Fruit fly (Drosophila melanogaster): Measurements from ENCODE around the gene CG11333.

Gene CG11333

DNA sequence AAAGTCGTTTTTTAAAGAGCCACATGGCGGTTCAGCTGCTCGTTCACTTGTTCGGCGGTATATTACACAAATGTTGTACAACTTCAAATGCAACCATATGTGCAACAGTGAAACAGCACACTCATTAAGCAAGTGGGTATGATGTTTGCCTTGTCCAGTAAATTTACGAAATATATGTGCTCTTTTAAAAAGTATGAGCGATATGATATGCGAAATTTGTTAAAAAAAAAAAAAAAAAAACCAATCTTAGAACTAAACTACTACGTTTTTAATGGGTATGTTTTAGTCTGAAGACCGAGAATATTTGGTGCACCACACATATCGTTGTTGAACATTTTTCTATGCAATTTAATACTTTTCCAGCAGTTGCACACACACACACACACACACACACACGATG is 19.6 kb upstream of the CG11333 start (continued):
- TF ChIP-seq CG17568 (GFP tag; optimal IDR thresholded peaks at IDR 0.05) = no peak
- TF ChIP-seq CG10543 (GFP tag; optimal IDR thresholded peaks at IDR 0.05) = no peak
- no peak for TF ChIP-seq CG34224 (GFP tag; IDR thresholded peaks at IDR 0.05; ENCODE audit: partially characterized antibody)
- TF ChIP-seq Ptx1 (GFP tag; IDR thresholded peaks at IDR 0.05) = 0 out of 2 replicates have a peak, but pooled peaks have one; percentile 25
- no peak for TF ChIP-seq CG15269 (tag; optimal IDR thresholded peaks at IDR 0.05)
- no peak for TF ChIP-seq tup (GFP tag; optimal IDR thresholded peaks at IDR 0.05)
- TF ChIP-seq CG33557 (GFP tag; optimal IDR thresholded peaks at IDR 0.05) = no peak
- no peak for TF ChIP-seq CG11456 (GFP tag; IDR thresholded peaks at IDR 0.05)
- no peak for TF ChIP-seq CG7357 (GFP tag; IDR thresholded peaks at IDR 0.05)
- no peak for TF ChIP-seq Sry-δ (GFP tag; optimal IDR thresholded peaks at IDR 0.05)
- no peak for TF ChIP-seq CG4424 (GFP tag; optimal IDR thresholded peaks at IDR 0.05)
- no peak for TF ChIP-seq NfI (GFP tag; optimal IDR thresholded peaks at IDR 0.05)
- no peak for TF ChIP-seq eve (GFP tag; optimal IDR thresholded peaks at IDR 0.05)
- no peak for TF ChIP-seq seq (GFP tag; IDR thresholded peaks at IDR 0.05)
- TF ChIP-seq CG14050 (GFP tag; IDR thresholded peaks at IDR 0.05) = no peak
- TF ChIP-seq Jarid2 (GFP tag; optimal IDR thresholded peaks at IDR 0.05) = no peak
- no peak for TF ChIP-seq CG4820 (GFP tag; optimal IDR thresholded peaks at IDR 0.05)
- TF ChIP-seq Mes4 (GFP tag; optimal IDR thresholded peaks at IDR 0.05) = no peak
- no peak for TF ChIP-seq CG16779 (GFP tag; IDR thresholded peaks at IDR 0.05)
- TF ChIP-seq CG17612 (GFP tag; IDR thresholded peaks at IDR 0.05) = no peak
- no peak for TF ChIP-seq maf-S (GFP tag; optimal IDR thresholded peaks at IDR 0.05)
- no peak for TF ChIP-seq Opbp (GFP tag; IDR thresholded peaks at IDR 0.05; ENCODE audit: partially characterized antibody)
- no peak for TF ChIP-seq CG34422 (GFP tag; IDR thresholded peaks at IDR 0.05)
- no peak for TF ChIP-seq ap (GFP tag; IDR thresholded peaks at IDR 0.05)
- no peak for TF ChIP-seq CG9932 (GFP tag; IDR thresholded peaks at IDR 0.05)
- TF ChIP-seq dmrt99B (tag; optimal IDR thresholded peaks at IDR 0.05) = peak; percentile 7
- TF ChIP-seq C15 (GFP tag; IDR thresholded peaks at IDR 0.05) = no peak
- TF ChIP-seq CG30020 (tag; optimal IDR thresholded peaks at IDR 0.05) = no peak
- TF ChIP-seq Mrtf (GFP tag; IDR thresholded peaks at IDR 0.05) = no peak
- TF ChIP-seq HmgZ (tag; optimal IDR thresholded peaks at IDR 0.05) = no peak
- TF ChIP-seq h (optimal IDR thresholded peaks at IDR 0.05) = no peak
- no peak for TF ChIP-seq CG32532 (GFP tag; IDR thresholded peaks at IDR 0.05)
- no peak for TF ChIP-seq Side (GFP tag; optimal IDR thresholded peaks at IDR 0.05)
- TF ChIP-seq CG5953 (GFP tag; IDR thresholded peaks at IDR 0.05) = 0 out of 2 replicates have a peak, but pooled peaks have one; percentile 31
- TF ChIP-seq Optix (GFP tag; IDR thresholded peaks at IDR 0.05) = no peak
- TF ChIP-seq CG12236 (GFP tag; optimal IDR thresholded peaks at IDR 0.05) = no peak
- no peak for TF ChIP-seq prd (optimal IDR thresholded peaks at IDR 0.05)
- TF ChIP-seq prd (GFP tag; IDR thresholded peaks at IDR 0.05) = peak; percentile 51; the same call in 2 of the 3 replicates
- no peak for TF ChIP-seq mam (GFP tag; optimal IDR thresholded peaks at IDR 0.05)
- TF ChIP-seq Sox102F (GFP tag; optimal IDR thresholded peaks at IDR 0.05) = peak; percentile 60
- TF ChIP-seq ci (GFP tag; IDR thresholded peaks at IDR 0.05) = 0 out of 3 replicates have a peak, but pooled peaks have one; percentile 55
- no peak for TF ChIP-seq insv (GFP tag; optimal IDR thresholded peaks at IDR 0.05)
- TF ChIP-seq CG4404 (GFP tag; IDR thresholded peaks at IDR 0.05) = no peak
- no peak for TF ChIP-seq Deaf1 (tag; optimal IDR thresholded peaks at IDR 0.05)
- TF ChIP-seq CG8089 (GFP tag; optimal IDR thresholded peaks at IDR 0.05) = no peak
- peak; percentile 33; the same call in 1 of the 2 replicates for TF ChIP-seq vvl (GFP tag; IDR thresholded peaks at IDR 0.05)
- no peak for TF ChIP-seq CG8924 (tag; optimal IDR thresholded peaks at IDR 0.05)
- TF ChIP-seq zen2 (GFP tag; IDR thresholded peaks at IDR 0.05; ENCODE audit: partially characterized antibody) = no peak
- TF ChIP-seq mirr (GFP tag; optimal IDR thresholded peaks at IDR 0.05) = no peak
- TF ChIP-seq CG11560 (tag; IDR thresholded peaks at IDR 0.05) = no peak
- no peak for TF ChIP-seq CG10321 (GFP tag; IDR thresholded peaks at IDR 0.05)
- no peak for TF ChIP-seq Nf-YA (GFP tag; IDR thresholded peaks at IDR 0.05)
- no peak for TF ChIP-seq wek (GFP tag; optimal IDR thresholded peaks at IDR 0.05)
